Fruit fly (Drosophila melanogaster) whole organism, embryonic: ENCODE measurements around the gene miple2.

Experiments
- Asciz ChIP-seq: fragments of 200-800 bp; sonication (Bioruptor generic); optimal IDR thresholded peaks from 2 replicates; lab custom pipeline; 2017; ENCODE audit warnings: missing biosample characterization, mild to moderate bottlenecking, missing genetic modification characterization, missing genetic modification reagents
- Atf6 ChIP-seq: fragments of 200-800 bp; sonication (Bioruptor generic); IDR thresholded peaks from 2 replicates; pipeline ENCODE4 v1.3.6; 2022; ENCODE audit warnings: missing biosample characterization, missing genetic modification characterization
- Awh ChIP-seq: fragments of 200-800 bp; sonication (Bioruptor generic); IDR thresholded peaks from 2 replicates; pipeline ENCODE4, ENCODE4 v1.3.6; 2022; ENCODE audit warnings: missing biosample characterization, missing genetic modification characterization
- CG10267 ChIP-seq: fragments of 200-800 bp; sonication (Bioruptor generic); optimal IDR thresholded peaks from 2 replicates; lab custom pipeline; 2018; ENCODE audit warnings: missing biosample characterization, mild to moderate bottlenecking, missing genetic modification characterization, moderate library complexity
- CG11456 ChIP-seq: fragments of 200-800 bp; sonication (Bioruptor generic); IDR thresholded peaks from 3 replicates; pipeline ENCODE4 v1.3.6; 2022; ENCODE audit warnings: missing biosample characterization, missing genetic modification characterization
- CG11695 ChIP-seq: fragments of 200-800 bp; sonication (Bioruptor generic); IDR thresholded peaks from 3 replicates; pipeline ENCODE4 v1.3.6; 2022; ENCODE audit warnings: missing biosample characterization, missing genetic modification characterization
- CG14965 ChIP-seq: fragments of 200-800 bp; sonication (Bioruptor generic); optimal IDR thresholded peaks from 2 replicates; lab custom pipeline; 2016; ENCODE audit warnings: missing biosample characterization, missing genetic modification characterization, borderline replicate concordance
- CG1603 ChIP-seq: fragments of 200-800 bp; sonication (Bioruptor generic); optimal IDR thresholded peaks from 2 replicates; lab custom pipeline; 2019; ENCODE audit warnings: missing biosample characterization, mild to moderate bottlenecking, missing genetic modification characterization, moderate library complexity
- CG18764 ChIP-seq: fragments of 200-800 bp; sonication (Bioruptor generic); optimal IDR thresholded peaks from 3 replicates; lab custom pipeline; 2016; ENCODE audit warnings: missing biosample characterization, missing genetic modification characterization
- CG2199 ChIP-seq: fragments of 200-800 bp; sonication (Bioruptor generic); IDR thresholded peaks from 3 replicates; pipeline ENCODE4 v1.3.6; 2022; ENCODE audit warnings: missing biosample characterization, missing genetic modification characterization
- CG32767 ChIP-seq: fragments of 200-800 bp; sonication (Bioruptor generic); IDR thresholded peaks from 2 replicates; pipeline ENCODE4 v1.3.6; 2022; ENCODE audit warnings: missing biosample characterization, missing genetic modification characterization
- CG33557 ChIP-seq: fragments of 200-800 bp; sonication (Bioruptor generic); optimal IDR thresholded peaks from 2 replicates; lab custom pipeline; 2019; ENCODE audit warnings: missing biosample characterization, mild to moderate bottlenecking, missing genetic modification characterization, moderate library complexity
- CG42726 ChIP-seq: fragments of 200-800 bp; sonication (Bioruptor generic); IDR thresholded peaks from 2 replicates; pipeline ENCODE4 v1.3.6; 2022; ENCODE audit warnings: missing biosample characterization, missing genetic modification characterization; ENCODE audit not compliant: partially characterized antibody
- CG6683 ChIP-seq: fragments of 200-800 bp; sonication (Bioruptor generic); optimal IDR thresholded peaks from 2 replicates; lab custom pipeline; 2017; ENCODE audit warnings: missing biosample characterization, mild to moderate bottlenecking, missing genetic modification characterization, missing genetic modification reagents
- CG8944 ChIP-seq: fragments of 200-800 bp; sonication (Bioruptor generic); optimal IDR thresholded peaks from 3 replicates; lab custom pipeline; 2016; ENCODE audit warnings: missing biosample characterization, missing genetic modification characterization
- D ChIP-seq, 2 experiments: fragments of 200-800 bp in 1 of 2; fragments of >200 bp in 1 of 2; sonication (Bioruptor generic) in 1 of 2; optimal IDR thresholded peaks; 2 replicates in 1 of 2; 3 replicates in 1 of 2; lab custom pipeline; 2017; ENCODE audit warnings: mild to moderate bottlenecking in 1 of 2, missing biosample characterization in 1 of 2, missing genetic modification characterization in 1 of 2, missing genetic modification reagents in 1 of 2
- D19B ChIP-seq: fragments of 200-800 bp; sonication (Bioruptor generic); optimal IDR thresholded peaks from 2 replicates; lab custom pipeline; 2017; ENCODE audit warnings: missing biosample characterization, mild to moderate bottlenecking, missing genetic modification characterization
- Deaf1 ChIP-seq: fragments of 200-800 bp; optimal IDR thresholded peaks from 3 replicates; lab custom pipeline; 2019; ENCODE audit warnings: missing biosample characterization, mild to moderate bottlenecking, missing genetic modification characterization, moderate library complexity
- H15 ChIP-seq: fragments of 200-800 bp; sonication (Bioruptor generic); IDR thresholded peaks from 3 replicates; pipeline ENCODE4 v1.3.6; 2022; ENCODE audit warnings: missing biosample characterization, missing genetic modification characterization
- HLHmδ ChIP-seq: fragments of 200-800 bp; sonication (Bioruptor generic); optimal IDR thresholded peaks from 2 replicates; lab custom pipeline; 2018; ENCODE audit warnings: missing biosample characterization, mild to moderate bottlenecking, missing genetic modification characterization, moderate library complexity
- Hmr ChIP-seq: fragments of 200-800 bp; sonication (Bioruptor generic); optimal IDR thresholded peaks from 3 replicates; lab custom pipeline; 2017; ENCODE audit warnings: mild to moderate bottlenecking, missing biosample characterization, missing genetic modification reagents, missing genetic modification characterization
- Ptx1 ChIP-seq: fragments of 200-800 bp; sonication (Bioruptor generic); IDR thresholded peaks from 2 replicates; pipeline ENCODE4 v1.3.6; 2022; ENCODE audit warnings: missing biosample characterization, missing genetic modification characterization
- Rfx ChIP-seq: fragments of 200-800 bp; sonication (Bioruptor generic); IDR thresholded peaks from 2 replicates; pipeline ENCODE4 v1.3.6; 2022; ENCODE audit warnings: missing biosample characterization, missing genetic modification characterization
- Sin3A ChIP-seq: fragments of >200 bp; optimal IDR thresholded peaks from 2 replicates; lab custom pipeline; 2018
- amos ChIP-seq: fragments of 200-800 bp; sonication (Bioruptor generic); IDR thresholded peaks from 2 replicates; pipeline ENCODE4 v1.3.6; 2022; ENCODE audit warnings: missing biosample characterization, missing genetic modification characterization; ENCODE audit not compliant: partially characterized antibody
- ato ChIP-seq: fragments of 200-800 bp; sonication (Bioruptor generic); IDR thresholded peaks from 2 replicates; pipeline ENCODE4 v1.3.6; 2022; ENCODE audit warnings: missing biosample characterization, missing genetic modification characterization; ENCODE audit not compliant: partially characterized antibody
- bab2 ChIP-seq: fragments of 200-800 bp; sonication (Bioruptor generic); optimal IDR thresholded peaks from 2 replicates; lab custom pipeline; 2016; ENCODE audit warnings: missing biosample characterization, missing genetic modification characterization
- eyg ChIP-seq: fragments of 200-800 bp; sonication (Bioruptor generic); optimal IDR thresholded peaks from 3 replicates; lab custom pipeline; 2016; ENCODE audit warnings: missing biosample characterization, missing genetic modification characterization
- gcm ChIP-seq: fragments of 200-800 bp; sonication (Bioruptor generic); optimal IDR thresholded peaks from 2 replicates; lab custom pipeline; 2019; ENCODE audit warnings: missing biosample characterization, mild to moderate bottlenecking, missing genetic modification characterization, moderate library complexity
- gsb-n ChIP-seq: fragments of 200-800 bp; sonication (Bioruptor generic); optimal IDR thresholded peaks from 3 replicates; lab custom pipeline; 2018; ENCODE audit warnings: missing biosample characterization, mild to moderate bottlenecking, missing genetic modification characterization
- jumu ChIP-seq: fragments of 200-800 bp; sonication (Bioruptor generic); optimal IDR thresholded peaks from 3 replicates; lab custom pipeline; 2016; ENCODE audit warnings: missing biosample characterization, missing genetic modification characterization
- kah ChIP-seq: fragments of 200-800 bp; sonication (Bioruptor generic); optimal IDR thresholded peaks from 2 replicates; lab custom pipeline; 2018; ENCODE audit warnings: missing biosample characterization, mild to moderate bottlenecking, missing genetic modification characterization
- ken ChIP-seq: fragments of 200-800 bp; sonication (Bioruptor generic); IDR thresholded peaks from 3 replicates; pipeline ENCODE4 v1.3.6; 2022; ENCODE audit warnings: missing biosample characterization, missing genetic modification characterization
- kni ChIP-seq: fragments of 200-800 bp; sonication (Bioruptor generic); optimal IDR thresholded peaks from 3 replicates; lab custom pipeline; 2017; ENCODE audit warnings: mild to moderate bottlenecking, missing biosample characterization, missing genetic modification reagents, missing genetic modification characterization
- lov ChIP-seq, 2 experiments: fragments of 200-800 bp in 1 of 2; fragments of >200 bp in 1 of 2; sonication (Bioruptor generic) in 1 of 2; IDR thresholded peaks in 1 of 2; optimal IDR thresholded peaks in 1 of 2; 2 replicates in 1 of 2; 3 replicates in 1 of 2; pipeline versions ENCODE4 v1.3.6 to Lab custom; 2017 to 2022; ENCODE audit warnings: missing biosample characterization in 1 of 2, missing genetic modification characterization in 1 of 2
- nerfin-1 ChIP-seq: fragments of 200-800 bp; sonication (Bioruptor generic); optimal IDR thresholded peaks from 3 replicates; lab custom pipeline; 2019; ENCODE audit warnings: missing biosample characterization, mild to moderate bottlenecking, missing genetic modification characterization, moderate library complexity
- otp ChIP-seq: fragments of 200-800 bp; sonication (Bioruptor generic); IDR thresholded peaks from 3 replicates; pipeline ENCODE4, ENCODE4 v1.3.6; 2022; ENCODE audit warnings: missing biosample characterization, missing genetic modification characterization
- peb ChIP-seq: fragments of 200-800 bp; sonication (Bioruptor generic); IDR thresholded peaks from 2 replicates; pipeline ENCODE4 v1.3.6; 2022; ENCODE audit warnings: missing biosample characterization, missing genetic modification characterization
- pnt ChIP-seq: fragments of 200-800 bp; sonication (Bioruptor generic); optimal IDR thresholded peaks from 3 replicates; lab custom pipeline; 2016; ENCODE audit warnings: missing biosample characterization, missing genetic modification characterization
- pzg ChIP-seq: fragments of 200-800 bp; sonication (Bioruptor generic); optimal IDR thresholded peaks from 3 replicates; lab custom pipeline; 2018; ENCODE audit warnings: missing biosample characterization, mild to moderate bottlenecking, missing genetic modification characterization, moderate library complexity
- schlank ChIP-seq: fragments of 200-800 bp; sonication (Bioruptor generic); optimal IDR thresholded peaks from 2 replicates; lab custom pipeline; 2018; ENCODE audit warnings: missing biosample characterization, mild to moderate bottlenecking, missing genetic modification characterization
- sens ChIP-seq: fragments of 200-800 bp; sonication (Bioruptor generic); peaks from one replicate; lab custom pipeline; 2016; ENCODE audit warnings: missing biosample characterization, missing genetic modification characterization
- seq ChIP-seq: fragments of 200-800 bp; sonication (Bioruptor generic); IDR thresholded peaks from 2 replicates; pipeline ENCODE4 v1.3.6; 2022; ENCODE audit warnings: missing biosample characterization, missing genetic modification characterization
- sna ChIP-seq: fragments of 200-800 bp; sonication (Bioruptor generic); IDR thresholded peaks from 2 replicates; pipeline ENCODE4 v1.3.6; 2022; ENCODE audit warnings: missing biosample characterization, missing genetic modification characterization; ENCODE audit not compliant: partially characterized antibody
- tio ChIP-seq: fragments of 200-800 bp; sonication (Bioruptor generic); optimal IDR thresholded peaks from 2 replicates; lab custom pipeline; 2017; ENCODE audit warnings: missing biosample characterization, missing genetic modification characterization, inconsistent platforms
- tna ChIP-seq: fragments of 200-800 bp; sonication (Bioruptor generic); IDR thresholded peaks from 2 replicates; pipeline ENCODE4 v1.3.6; 2022; ENCODE audit warnings: missing biosample characterization, missing genetic modification characterization; ENCODE audit not compliant: partially characterized antibody
- twi ChIP-seq: fragments of 200-800 bp; optimal IDR thresholded peaks from 2 replicates; lab custom pipeline; 2019; ENCODE audit warnings: missing biosample characterization, mild to moderate bottlenecking, missing genetic modification characterization, moderate library complexity
- wek ChIP-seq: fragments of 200-800 bp; sonication (Bioruptor generic); optimal IDR thresholded peaks from 3 replicates; lab custom pipeline; 2018; ENCODE audit warnings: missing biosample characterization, mild to moderate bottlenecking, missing genetic modification characterization, moderate library complexity

Gene miple2

dm6 chr3L:321495-321894 lies 50.5 kb downstream of the miple2 start (continued):
- TF ChIP-seq CG2199 (GFP tag; lab: Robert Waterston, UW): 0 out of 3 replicates have a peak, but pooled peaks have one; percentile 30
- peak; percentile 58 for TF ChIP-seq twi (tag; lab: Kevin White, UChicago)
- TF ChIP-seq HLHmδ (GFP tag; lab: Kevin White, UChicago): peak; percentile 66
- TF ChIP-seq Awh (GFP tag; lab: Robert Waterston, UW): no peak
- TF ChIP-seq kni (GFP tag; lab: Kevin White, UChicago): peak; percentile 32
- peak; percentile 25; the same call in 1 of the 2 replicates for TF ChIP-seq amos (GFP tag; lab: Robert Waterston, UW)

dm6 chr3L:324486-324885 lies 53.5 kb downstream of the miple2 start, which contains the start of gene CG32344:
Gene CG32344, minus strand, starts transcription at chr3L:324720.
- peak; percentile 72 for TF ChIP-seq sna (GFP tag; lab: Robert Waterston, UW)
- no peak for TF ChIP-seq nerfin-1 (tag; lab: Kevin White, UChicago)
- no peak for TF ChIP-seq otp (GFP tag; lab: Robert Waterston, UW)
- TF ChIP-seq CG1603 (tag; lab: Kevin White, UChicago): peak; percentile 41
- no peak for TF ChIP-seq CG6683
- TF ChIP-seq CG42726 (GFP tag; lab: Robert Waterston, UW): peak; percentile 36; the same call in 1 of the 2 replicates
- TF ChIP-seq sens: peak; percentile 57
- no peak for TF ChIP-seq D19B (GFP tag; lab: Kevin White, UChicago)
- no peak for TF ChIP-seq tio (GFP tag; lab: Kevin White, UChicago)
- TF ChIP-seq Atf6 (GFP tag; lab: Robert Waterston, UW): no peak
- TF ChIP-seq CG11695 (GFP tag; lab: Robert Waterston, UW): no peak
- TF ChIP-seq CG14965 (GFP tag; lab: Kevin White, UChicago): no peak
- TF ChIP-seq D (optimal IDR thresholded peaks at IDR 0.05; lab: Kevin White, UChicago): no peak
- no peak for TF ChIP-seq D (GFP tag; optimal IDR thresholded peaks at IDR 0.05; lab: Kevin White, UChicago)
- TF ChIP-seq eyg (GFP tag; lab: Kevin White, UChicago): no peak
- no peak for TF ChIP-seq Asciz (GFP tag; lab: Kevin White, UChicago)
- no peak for TF ChIP-seq CG8944 (GFP tag; lab: Kevin White, UChicago)
- TF ChIP-seq tna (GFP tag; lab: Robert Waterston, UW): 0 out of 2 replicates have a peak, but pooled peaks have one; percentile 35
- TF ChIP-seq H15 (GFP tag; lab: Robert Waterston, UW): no peak
- no peak for TF ChIP-seq wek (GFP tag; lab: Kevin White, UChicago)
- no peak for TF ChIP-seq pnt (GFP tag; lab: Kevin White, UChicago)
- no peak for TF ChIP-seq gsb-n (tag; lab: Kevin White, UChicago)
- TF ChIP-seq lov (optimal IDR thresholded peaks at IDR 0.05; lab: Kevin White, UChicago): no peak
- TF ChIP-seq lov (GFP tag; IDR thresholded peaks at IDR 0.05; lab: Robert Waterston, UW): no peak
- no peak for TF ChIP-seq CG33557 (GFP tag; lab: Kevin White, UChicago)
- TF ChIP-seq Deaf1 (tag; lab: Kevin White, UChicago): no peak
- no peak for TF ChIP-seq CG32767
- TF ChIP-seq pzg (GFP tag; lab: Kevin White, UChicago): peak; percentile 79
- TF ChIP-seq CG11456 (GFP tag; lab: Robert Waterston, UW): no peak
- peak; percentile 29; the same call in 1 of the 2 replicates for TF ChIP-seq ato (GFP tag; lab: Robert Waterston, UW)
- no peak for TF ChIP-seq schlank
- no peak for TF ChIP-seq Ptx1
- TF ChIP-seq Sin3A (lab: Kevin White, UChicago): no peak
- no peak for TF ChIP-seq kah (GFP tag; lab: Kevin White, UChicago)
- no peak for TF ChIP-seq CG18764 (GFP tag; lab: Kevin White, UChicago)
- no peak for TF ChIP-seq ken (GFP tag; lab: Robert Waterston, UW)
- TF ChIP-seq gcm (GFP tag; lab: Kevin White, UChicago): no peak
- TF ChIP-seq bab2 (GFP tag; lab: Kevin White, UChicago): no peak
- TF ChIP-seq jumu (GFP tag; lab: Kevin White, UChicago): no peak
- TF ChIP-seq CG10267: peak; percentile 96
- TF ChIP-seq Rfx (GFP tag; lab: Robert Waterston, UW): 0 out of 2 replicates have a peak, but pooled peaks have one; percentile 13
- TF ChIP-seq Hmr: no peak
- no peak for TF ChIP-seq seq (GFP tag; lab: Robert Waterston, UW)
- TF ChIP-seq peb: no peak
